Worm (Caenorhabditis elegans): ENCODE data around the gene C17E7.9.

Gene C17E7.9

ce11 chrV:3886104-3886503 is 4.6 kb downstream of the C17E7.9 start, which contains the start of gene nhr-124:
Gene nhr-124 (minus strand): TSS chrV:3886204.
- TF ChIP-seq lin-13 (GFP tag; optimal IDR thresholded peaks at IDR 0.05) (no peak), fkh-10 (GFP tag; optimal IDR thresholded peaks at IDR 0.05) (no peak), snpc-4 (tag; optimal IDR thresholded peaks at IDR 0.05) (no peak), nhr-47 (tag; optimal IDR thresholded peaks at IDR 0.05) (no peak), unc-130 (tag; optimal IDR thresholded peaks at IDR 0.05) (no peak)

ce11 chrV:3884550-3884949 is 6.1 kb downstream of the C17E7.9 start:
- TF ChIP-seq grh-1 (GFP tag; IDR thresholded peaks at IDR 0.05) (no peak), ceh-8 (GFP tag; optimal IDR thresholded peaks at IDR 0.05) (peak; percentile 70), aly-2 (tag; optimal IDR thresholded peaks at IDR 0.05) (no peak), ztf-4 (tag; optimal IDR thresholded peaks at IDR 0.05) (no peak), nhr-71 (tag; optimal IDR thresholded peaks at IDR 0.05) (peak; percentile 3), nhr-237 (tag; optimal IDR thresholded peaks at IDR 0.05) (no peak), fkh-8 (tag; optimal IDR thresholded peaks at IDR 0.05) (peak; percentile 38), dsc-1 (tag; optimal IDR thresholded peaks at IDR 0.05) (peak; percentile 65), nhr-76 (tag; optimal IDR thresholded peaks at IDR 0.05) (no peak)

ce11 chrV:3878223-3878622 is 12.4 kb downstream of the C17E7.9 start, which contains the start of gene nhr-159:
Gene nhr-159 (minus strand): TSS chrV:3878323.
- TF ChIP-seq egl-27 (tag; optimal IDR thresholded peaks at IDR 0.05), result no peak
- TF ChIP-seq snpc-4 (tag; optimal IDR thresholded peaks at IDR 0.05), result no peak
- TF ChIP-seq nhr-28 (tag; optimal IDR thresholded peaks at IDR 0.05), result no peak
- TF ChIP-seq zip-4 (GFP tag; optimal IDR thresholded peaks at IDR 0.05), result no peak
- TF ChIP-seq nhr-19 (GFP tag; conservative IDR thresholded peaks at IDR 0.05), result no peak
- TF ChIP-seq nhr-77 (tag; optimal IDR thresholded peaks at IDR 0.05), result no peak
- TF ChIP-seq irx-1 (tag; optimal IDR thresholded peaks at IDR 0.05), result no peak
- TF ChIP-seq nhr-76 (tag; optimal IDR thresholded peaks at IDR 0.05), result no peak
- TF ChIP-seq jun-1 (tag; optimal IDR thresholded peaks at IDR 0.05), result no peak
- no peak for TF ChIP-seq ceh-90 (tag; optimal IDR thresholded peaks at IDR 0.05)
- TF ChIP-seq aha-1 (tag; optimal IDR thresholded peaks at IDR 0.05), result no peak
- TF ChIP-seq sox-4 (tag; optimal IDR thresholded peaks at IDR 0.05), result no peak
- no peak for TF ChIP-seq vab-15 (tag; optimal IDR thresholded peaks at IDR 0.05)
- no peak for TF ChIP-seq blmp-1 (tag; optimal IDR thresholded peaks at IDR 0.05)
- no peak for TF ChIP-seq nhr-90 (tag; optimal IDR thresholded peaks at IDR 0.05; ENCODE audit: poor library complexity)
- TF ChIP-seq nhr-20 (tag; optimal IDR thresholded peaks at IDR 0.05), result no peak
- no peak for TF ChIP-seq swsn-7 (tag; optimal IDR thresholded peaks at IDR 0.05)
- TF ChIP-seq pag-3 (tag; optimal IDR thresholded peaks at IDR 0.05; ENCODE audit: borderline replicate concordance, insufficient read depth), result no peak
- no peak for TF ChIP-seq lin-14 (GFP tag; optimal IDR thresholded peaks at IDR 0.05)
- no peak for TF ChIP-seq hlh-17 (GFP tag; optimal IDR thresholded peaks at IDR 0.05; ENCODE audit: borderline replicate concordance)

- TF ChIP-seq rnt-1 (tag; optimal IDR thresholded peaks at IDR 0.05) (no peak), unc-130 (tag; optimal IDR thresholded peaks at IDR 0.05) (no peak), ztf-11 (tag; optimal IDR thresholded peaks at IDR 0.05) (no peak), sox-4 (tag; optimal IDR thresholded peaks at IDR 0.05) (no peak), elt-3 (tag; optimal IDR thresholded peaks at IDR 0.05) (no peak), tlp-1 (tag; optimal IDR thresholded peaks at IDR 0.05) (no peak), nhr-11 (tag; optimal IDR thresholded peaks at IDR 0.05) (no peak), ceh-63 (GFP tag; optimal IDR thresholded peaks at IDR 0.05) (no peak), mab-9 (GFP tag; IDR thresholded peaks at IDR 0.05) (no peak), fkh-8 (tag; optimal IDR thresholded peaks at IDR 0.05) (peak; percentile 75), nhr-71 (tag; optimal IDR thresholded peaks at IDR 0.05) (peak; percentile 5), hpl-2 (GFP tag; optimal IDR thresholded peaks at IDR 0.05) (no peak), nhr-47 (tag; optimal IDR thresholded peaks at IDR 0.05) (peak; percentile 13), dsc-1 (tag; optimal IDR thresholded peaks at IDR 0.05) (peak; percentile 85), fos-1 (tag; optimal IDR thresholded peaks at IDR 0.05) (no peak), nhr-28 (tag; optimal IDR thresholded peaks at IDR 0.05) (no peak), pag-3 (tag; optimal IDR thresholded peaks at IDR 0.05; ENCODE audit: borderline replicate concordance, insufficient read depth) (no peak), pax-3 (tag; optimal IDR thresholded peaks at IDR 0.05) (peak; percentile 14), lin-13 (GFP tag; optimal IDR thresholded peaks at IDR 0.05) (no peak), lin-14 (GFP tag; optimal IDR thresholded peaks at IDR 0.05) (no peak), nhr-76 (tag; optimal IDR thresholded peaks at IDR 0.05) (no peak), irx-1 (tag; optimal IDR thresholded peaks at IDR 0.05) (no peak)
Observed at ce11 chrV:3877242-3877641, 13.4 kb downstream of the C17E7.9 start.
